Fruit fly (Drosophila melanogaster): ENCODE measurements around the gene Idgf3.

Gene Idgf3

DNA sequence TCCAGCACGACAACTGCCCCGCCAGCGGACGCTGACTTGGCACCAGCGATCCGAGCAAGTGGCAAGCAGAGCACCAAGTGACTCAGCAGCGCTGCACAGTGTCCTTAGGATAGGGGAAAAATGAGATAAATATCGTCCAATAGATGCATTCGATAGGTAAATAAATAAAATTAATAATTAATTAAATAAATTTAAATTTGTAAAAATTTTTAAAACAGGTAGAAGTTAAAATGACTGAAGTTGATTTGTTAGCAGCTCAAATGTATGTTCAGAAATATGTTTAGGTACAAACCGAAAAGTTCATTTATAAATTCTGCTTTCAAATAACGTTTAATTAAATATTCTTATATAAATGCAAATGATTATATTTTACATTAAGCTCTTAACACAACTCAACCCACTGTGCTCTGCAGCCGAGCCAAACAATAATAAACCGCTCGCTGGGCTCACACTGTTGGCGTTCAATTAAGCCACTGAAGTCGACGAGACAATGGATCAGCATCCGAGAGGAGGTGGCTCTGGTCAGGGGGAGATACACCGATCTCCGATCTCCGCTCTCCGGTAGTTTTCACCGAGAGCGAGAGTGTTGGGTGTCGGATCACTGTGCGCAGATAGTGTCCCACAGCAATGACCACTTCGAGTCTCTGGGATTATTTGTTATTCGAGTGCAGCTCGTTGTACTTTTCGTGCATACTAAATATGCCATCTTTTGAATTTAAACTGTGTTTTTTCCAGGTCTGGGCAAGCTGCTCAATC lies 2.1 kb upstream of the Idgf3 start, which contains the start of gene CG5888 (continued):
- peak; percentile 6 for TF ChIP-seq cyc (GFP tag; optimal IDR thresholded peaks at IDR 0.05)
- TF ChIP-seq CG6163 (GFP tag; IDR thresholded peaks at IDR 0.05): 0 out of 3 replicates have a peak, but pooled peaks have one; percentile 50
- peak; percentile 72 for TF ChIP-seq esn (GFP tag; optimal IDR thresholded peaks at IDR 0.05)
- TF ChIP-seq CG7368 (GFP tag; optimal IDR thresholded peaks at IDR 0.05): peak; percentile 49
- TF ChIP-seq CG34406 (GFP tag; optimal IDR thresholded peaks at IDR 0.05): peak; percentile 87
- TF ChIP-seq Met (GFP tag; optimal IDR thresholded peaks at IDR 0.05): peak; percentile 69
- peak; percentile 42 for TF ChIP-seq Lpt (GFP tag; optimal IDR thresholded peaks at IDR 0.05)
- TF ChIP-seq eg (GFP tag; IDR thresholded peaks at IDR 0.05): peak; percentile 82
- peak; percentile 31 for TF ChIP-seq lz (GFP tag; optimal IDR thresholded peaks at IDR 0.05)
- peak; percentile 57 for TF ChIP-seq CG11294 (GFP tag; IDR thresholded peaks at IDR 0.05)

DNA sequence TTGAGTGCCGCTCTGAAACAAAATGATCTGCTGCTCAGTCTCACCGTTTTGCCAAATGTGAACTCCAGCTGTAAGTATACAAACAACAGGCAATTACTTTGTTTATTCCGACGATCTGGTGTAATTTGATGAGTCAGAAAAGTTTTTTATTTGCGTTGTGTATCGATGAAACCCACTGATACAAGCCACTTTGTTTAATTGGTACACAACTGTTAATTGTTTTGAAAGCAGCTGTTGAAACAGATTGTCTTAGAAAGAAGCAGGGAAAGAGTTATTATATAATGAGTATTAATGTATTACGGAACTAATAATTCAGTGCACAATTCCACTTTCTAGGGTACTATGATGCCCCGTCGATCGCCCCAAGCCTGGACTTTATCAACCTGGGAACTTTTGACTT lies 1.2 kb downstream of the Idgf3 start:
- TF ChIP-seq Hr4 (GFP tag; optimal IDR thresholded peaks at IDR 0.05) (no peak), CG6808 (GFP tag; optimal IDR thresholded peaks at IDR 0.05) (no peak), fkh (GFP tag; optimal IDR thresholded peaks at IDR 0.05) (peak; percentile 68), Eip78C (GFP tag) (no peak), cyc (GFP tag; optimal IDR thresholded peaks at IDR 0.05) (no peak), Ets21C (GFP tag; optimal IDR thresholded peaks at IDR 0.05) (no peak), salr (GFP tag; optimal IDR thresholded peaks at IDR 0.05) (no peak), Sox15 (GFP tag; optimal IDR thresholded peaks at IDR 0.05) (no peak)

DNA sequence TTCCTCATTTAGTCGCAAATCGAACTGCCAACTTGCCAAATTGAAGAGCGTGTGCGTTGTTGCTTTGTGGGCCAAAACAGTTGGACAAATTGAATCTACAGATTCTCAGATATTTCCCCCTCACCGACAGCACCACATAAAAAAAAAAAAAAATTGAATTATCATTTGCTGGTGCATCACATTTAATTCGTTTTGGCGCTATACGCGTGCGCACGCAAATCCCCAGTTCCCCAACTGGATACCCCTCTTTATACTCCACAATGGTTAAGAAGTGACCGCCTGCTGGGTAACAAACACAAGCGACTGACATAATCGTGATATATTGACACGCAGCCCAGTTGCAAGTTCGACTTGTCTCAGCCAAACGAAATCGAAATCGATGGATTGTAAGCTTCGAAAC lies 7.7 kb downstream of the Idgf3 start:
- TF ChIP-seq dac (GFP tag; optimal IDR thresholded peaks at IDR 0.05) (no peak), CG4318 (GFP tag; optimal IDR thresholded peaks at IDR 0.05) (no peak), vri (GFP tag; optimal IDR thresholded peaks at IDR 0.05) (no peak), net (GFP tag; optimal IDR thresholded peaks at IDR 0.05) (no peak), lz (GFP tag; optimal IDR thresholded peaks at IDR 0.05) (no peak), CG10631 (GFP tag; optimal IDR thresholded peaks at IDR 0.05) (no peak), ss (GFP tag; optimal IDR thresholded peaks at IDR 0.05) (peak in 1 of 2 experiments; percentile 95)

DNA sequence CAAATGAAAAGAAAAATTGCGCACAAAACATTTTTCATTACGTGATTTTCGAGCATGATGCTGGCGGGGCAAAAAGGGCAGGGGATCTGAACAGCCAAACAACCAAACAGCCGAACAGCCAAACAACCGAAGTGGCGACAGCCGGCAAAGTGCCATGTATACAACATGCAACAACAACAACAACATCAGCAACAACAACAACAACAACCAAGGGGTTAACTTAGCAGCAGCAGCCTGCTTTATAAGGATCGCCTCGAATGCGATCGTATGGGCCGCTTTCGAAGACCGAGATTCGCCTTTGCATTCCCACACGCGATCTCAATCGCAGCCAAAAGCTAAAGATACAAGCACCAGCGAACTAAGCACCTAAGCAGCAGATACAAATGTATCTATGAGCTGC lies 12.9 kb downstream of the Idgf3 start:
- peak in 1 of 2 experiments; percentile 90 for TF ChIP-seq ss (GFP tag; optimal IDR thresholded peaks at IDR 0.05)
- peak; percentile 34 for TF ChIP-seq vri (GFP tag; optimal IDR thresholded peaks at IDR 0.05)
- TF ChIP-seq CG1621 (tag; optimal IDR thresholded peaks at IDR 0.05): no peak
- TF ChIP-seq Eip78C (GFP tag): peak; percentile 42

DNA sequence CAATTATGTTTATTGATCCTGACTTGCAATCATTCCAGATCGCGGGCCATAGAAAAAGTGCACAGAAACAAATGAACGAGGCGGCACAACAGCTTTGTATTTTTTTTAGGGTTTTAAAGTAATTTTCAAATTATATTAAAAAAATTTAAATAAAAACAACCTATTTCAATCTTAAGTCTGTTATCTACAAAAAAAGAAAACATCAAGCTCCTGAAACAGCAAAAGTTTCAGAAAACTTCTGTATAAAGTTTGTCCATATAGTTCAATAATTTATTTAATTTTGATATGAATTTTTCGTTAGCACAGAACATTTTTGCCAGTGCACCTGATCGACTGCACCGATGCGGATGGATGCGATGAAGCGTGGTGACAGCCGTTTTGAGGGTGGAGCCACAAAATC lies 19.0 kb downstream of the Idgf3 start:
- TF ChIP-seq fkh (GFP tag; optimal IDR thresholded peaks at IDR 0.05) (no peak), CG10631 (GFP tag; optimal IDR thresholded peaks at IDR 0.05) (no peak), CG6163 (GFP tag; IDR thresholded peaks at IDR 0.05) (no peak), Eip93F (GFP tag; optimal IDR thresholded peaks at IDR 0.05) (no peak), spab (GFP tag; optimal IDR thresholded peaks at IDR 0.05) (no peak), OdsH (GFP tag; optimal IDR thresholded peaks at IDR 0.05) (no peak), lz (GFP tag; optimal IDR thresholded peaks at IDR 0.05) (no peak), CG8119 (GFP tag; IDR thresholded peaks at IDR 0.05) (peak; percentile 42; the same call in 1 of the 3 replicates), CG4318 (GFP tag; optimal IDR thresholded peaks at IDR 0.05) (peak; percentile 4), achi (GFP tag; optimal IDR thresholded peaks at IDR 0.05) (peak; percentile 12), fd85E (GFP tag; optimal IDR thresholded peaks at IDR 0.05) (no peak), CG15336 (GFP tag; IDR thresholded peaks at IDR 0.05) (no peak), Smox (GFP tag; optimal IDR thresholded peaks at IDR 0.05) (no peak), Ets21C (GFP tag; optimal IDR thresholded peaks at IDR 0.05) (no peak), Met (GFP tag; optimal IDR thresholded peaks at IDR 0.05) (no peak), CG6792 (GFP tag; optimal IDR thresholded peaks at IDR 0.05) (no peak), CG6276 (GFP tag; optimal IDR thresholded peaks at IDR 0.05) (no peak), eg (GFP tag; IDR thresholded peaks at IDR 0.05) (no peak), svp (GFP tag) (peak; percentile 30), Eip75B (GFP tag; optimal IDR thresholded peaks at IDR 0.05) (no peak), Sox14 (GFP tag; optimal IDR thresholded peaks at IDR 0.05) (no peak), CG11294 (GFP tag; IDR thresholded peaks at IDR 0.05) (no peak), cyc (GFP tag; optimal IDR thresholded peaks at IDR 0.05) (no peak), CG3032 (tag; optimal IDR thresholded peaks at IDR 0.05) (no peak), salr (GFP tag; optimal IDR thresholded peaks at IDR 0.05) (no peak), net (GFP tag; optimal IDR thresholded peaks at IDR 0.05) (no peak), CG10669 (GFP tag; optimal IDR thresholded peaks at IDR 0.05) (no peak), vri (GFP tag; optimal IDR thresholded peaks at IDR 0.05) (no peak), Hr39 (GFP tag; optimal IDR thresholded peaks at IDR 0.05) (no peak), dac (GFP tag; optimal IDR thresholded peaks at IDR 0.05) (no peak), CG1621 (tag; optimal IDR thresholded peaks at IDR 0.05) (no peak), Hr4 (GFP tag; optimal IDR thresholded peaks at IDR 0.05) (peak; percentile 4)

Data from whole organism, prepupa.